Worm (Caenorhabditis elegans): ENCODE data around the gene srd-19.

ce11 chrV:13423045-13423444, 5.5 kb downstream of the srd-19 start, which contains the start of gene srv-9:
- TF ChIP-seq Y53G8AR.9 (GFP tag; conservative IDR thresholded peaks at IDR 0.05), result no peak
- no peak for TF ChIP-seq ccch-3 (GFP tag; optimal IDR thresholded peaks at IDR 0.05)
- TF ChIP-seq ekl-4 (GFP tag; IDR thresholded peaks at IDR 0.05), result no peak
- no peak for TF ChIP-seq unc-130 (GFP tag; optimal IDR thresholded peaks at IDR 0.05)
- no peak for TF ChIP-seq snpc-4 (GFP tag; optimal IDR thresholded peaks at IDR 0.05)
- no peak for TF ChIP-seq snpc-4 (tag; optimal IDR thresholded peaks at IDR 0.05)

Data from whole organism, young adult.